Fruit fly (Drosophila melanogaster) whole organism, embryonic: ENCODE results near the gene CG43355.
A peak's percentile ranks its signal among the peaks of the same experiment; 100 is the strongest.

ENCODE experiments used
- Ada2b ChIP-seq: fragments of 200-800 bp; sonication (Bioruptor generic); IDR thresholded peaks from 2 replicates; pipeline ENCODE4 v1.3.6; 2022; ENCODE audit warnings: missing biosample characterization, missing genetic modification characterization
- Blimp-1 ChIP-seq: fragments of 200-800 bp; sonication (Bioruptor generic); optimal IDR thresholded peaks from 3 replicates; lab custom pipeline; 2018; ENCODE audit warnings: missing biosample characterization, missing genetic modification characterization, mild to moderate bottlenecking, moderate library complexity, missing genetic modification reagents
- CG10209 ChIP-seq: fragments of 200-800 bp; sonication (Bioruptor generic); optimal IDR thresholded peaks from 3 replicates; lab custom pipeline; 2017; ENCODE audit warnings: missing biosample characterization, mild to moderate bottlenecking, missing genetic modification characterization, missing genetic modification reagents
- CG10462 ChIP-seq: fragments of 200-800 bp; sonication (Bioruptor generic); optimal IDR thresholded peaks from 2 replicates; lab custom pipeline; 2016; ENCODE audit warnings: missing biosample characterization, missing genetic modification characterization
- CG12155 ChIP-seq: fragments of 200-800 bp; sonication (Bioruptor generic); optimal IDR thresholded peaks from 3 replicates; lab custom pipeline; 2016; ENCODE audit warnings: missing biosample characterization, missing genetic modification characterization
- CG13296 ChIP-seq: fragments of 200-800 bp; sonication (Bioruptor generic); optimal IDR thresholded peaks from 3 replicates; lab custom pipeline; 2018; ENCODE audit warnings: missing biosample characterization, mild to moderate bottlenecking, missing genetic modification characterization
- CG13624 ChIP-seq: fragments of 200-800 bp; sonication (Bioruptor generic); optimal IDR thresholded peaks from 2 replicates; lab custom pipeline; 2016; ENCODE audit warnings: missing biosample characterization, missing genetic modification characterization
- CG13775 ChIP-seq: fragments of 200-800 bp; sonication (Bioruptor generic); optimal IDR thresholded peaks from 3 replicates; lab custom pipeline; 2017; ENCODE audit warnings: missing biosample characterization, mild to moderate bottlenecking, missing genetic modification characterization
- CG14014 ChIP-seq: fragments of 200-800 bp; sonication (Bioruptor generic); IDR thresholded peaks from 2 replicates; pipeline ENCODE4 v1.3.6; 2022; ENCODE audit warnings: missing biosample characterization, missing genetic modification characterization
- CG15269 ChIP-seq: fragments of 200-800 bp; sonication (Bioruptor generic); optimal IDR thresholded peaks from 2 replicates; lab custom pipeline; 2018; ENCODE audit warnings: missing biosample characterization, mild to moderate bottlenecking, missing genetic modification characterization, moderate library complexity
- CG15514 ChIP-seq: fragments of 200-800 bp; sonication (Bioruptor generic); optimal IDR thresholded peaks from 3 replicates; lab custom pipeline; 2017; ENCODE audit warnings: missing biosample characterization, missing genetic modification characterization, mild to moderate bottlenecking, moderate library complexity, missing genetic modification reagents
- CG17328 ChIP-seq: fragments of 200-800 bp; sonication (Bioruptor generic); IDR thresholded peaks from 2 replicates; pipeline ENCODE4 v1.3.6; 2022; ENCODE audit warnings: missing biosample characterization, missing genetic modification characterization
- CG1792 ChIP-seq: fragments of 200-800 bp; sonication (Bioruptor generic); optimal IDR thresholded peaks from 2 replicates; lab custom pipeline; 2016; ENCODE audit warnings: missing biosample characterization, missing genetic modification characterization
- CG18011 ChIP-seq: fragments of 200-800 bp; sonication (Bioruptor generic); optimal IDR thresholded peaks from 2 replicates; lab custom pipeline; 2017; ENCODE audit warnings: missing biosample characterization, missing genetic modification characterization, mild to moderate bottlenecking, moderate library complexity, missing genotype
- CG2116 ChIP-seq: fragments of 200-800 bp; sonication (Bioruptor generic); optimal IDR thresholded peaks from 3 replicates; lab custom pipeline; 2018; ENCODE audit warnings: missing biosample characterization, mild to moderate bottlenecking, missing genetic modification characterization
- CG2678 ChIP-seq: fragments of 200-800 bp; sonication (Bioruptor generic); optimal IDR thresholded peaks from 3 replicates; lab custom pipeline; 2019; ENCODE audit warnings: missing biosample characterization, mild to moderate bottlenecking, missing genetic modification characterization, moderate library complexity
- CG4424 ChIP-seq: fragments of 200-800 bp; sonication (Bioruptor generic); optimal IDR thresholded peaks from 3 replicates; lab custom pipeline; 2016; ENCODE audit warnings: missing biosample characterization, missing genetic modification characterization
- CG5180 ChIP-seq: fragments of 200-800 bp; sonication (Bioruptor generic); optimal IDR thresholded peaks from 3 replicates; lab custom pipeline; 2017; ENCODE audit warnings: missing biosample characterization, missing genetic modification characterization, mild to moderate bottlenecking, moderate library complexity, missing genetic modification reagents
- CG6654 ChIP-seq: fragments of 200-800 bp; sonication (Bioruptor generic); optimal IDR thresholded peaks from 2 replicates; lab custom pipeline; 2017; ENCODE audit warnings: missing biosample characterization, mild to moderate bottlenecking, missing genetic modification characterization
- CG8765 ChIP-seq: fragments of 200-800 bp; sonication (Bioruptor generic); IDR thresholded peaks from 2 replicates; pipeline ENCODE4 v1.3.6; 2022; ENCODE audit warnings: missing biosample characterization, missing genetic modification characterization
- CG8924 ChIP-seq: fragments of 200-800 bp; optimal IDR thresholded peaks from 3 replicates; lab custom pipeline; 2019; ENCODE audit warnings: missing biosample characterization, mild to moderate bottlenecking, missing genetic modification characterization, moderate library complexity
- CG9876 ChIP-seq: fragments of 200-800 bp; sonication (Bioruptor generic); optimal IDR thresholded peaks from 2 replicates; lab custom pipeline; 2016; ENCODE audit warnings: missing biosample characterization, missing genetic modification characterization
- D19A ChIP-seq: fragments of 200-800 bp; optimal IDR thresholded peaks from 3 replicates; lab custom pipeline; 2019; ENCODE audit warnings: missing biosample characterization, mild to moderate bottlenecking, missing genetic modification characterization, moderate library complexity
- Dbx ChIP-seq: fragments of 200-800 bp; sonication (Bioruptor generic); IDR thresholded peaks from 3 replicates; pipeline ENCODE4 v1.3.6; 2022; ENCODE audit warnings: missing biosample characterization, missing genetic modification characterization
- Doc2 ChIP-seq: fragments of 200-800 bp; sonication (Bioruptor generic); IDR thresholded peaks from 2 replicates; pipeline ENCODE4 v1.3.6; 2022; ENCODE audit warnings: missing biosample characterization, missing genetic modification characterization
- Fer3 ChIP-seq: fragments of 200-800 bp; sonication (Bioruptor generic); optimal IDR thresholded peaks from 2 replicates; lab custom pipeline; 2018; ENCODE audit warnings: missing biosample characterization, mild to moderate bottlenecking, missing genetic modification characterization, moderate library complexity
- H15 ChIP-seq: fragments of 200-800 bp; sonication (Bioruptor generic); IDR thresholded peaks from 3 replicates; pipeline ENCODE4 v1.3.6; 2022; ENCODE audit warnings: missing biosample characterization, missing genetic modification characterization
- Lpt ChIP-seq: fragments of >200 bp; optimal IDR thresholded peaks from 2 replicates; lab custom pipeline; 2018; ENCODE audit warnings: missing biosample characterization, missing genetic modification characterization
- Med ChIP-seq: fragments of 200-800 bp; sonication (Bioruptor generic); peaks from one replicate; lab custom pipeline; 2016; ENCODE audit warnings: missing biosample characterization, missing genetic modification characterization, mild to moderate bottlenecking, inconsistent platforms, moderate library complexity
- Mes4 ChIP-seq: fragments of 200-800 bp; sonication (Bioruptor generic); optimal IDR thresholded peaks from 2 replicates; lab custom pipeline; 2016; ENCODE audit warnings: missing biosample characterization, missing genetic modification characterization
- Oli ChIP-seq: fragments of 200-800 bp; sonication (Bioruptor generic); optimal IDR thresholded peaks from 2 replicates; lab custom pipeline; 2018; ENCODE audit warnings: missing biosample characterization, mild to moderate bottlenecking, missing genetic modification characterization, moderate library complexity
- Ptx1 ChIP-seq: fragments of 200-800 bp; sonication (Bioruptor generic); IDR thresholded peaks from 2 replicates; pipeline ENCODE4 v1.3.6; 2022; ENCODE audit warnings: missing biosample characterization, missing genetic modification characterization
- Sry-β ChIP-seq: fragments of 200-800 bp; sonication (Bioruptor generic); optimal IDR thresholded peaks from 2 replicates; lab custom pipeline; 2018; ENCODE audit warnings: missing biosample characterization, mild to moderate bottlenecking, missing genetic modification characterization, moderate library complexity
- Sry-δ ChIP-seq: fragments of 200-800 bp; sonication (Bioruptor generic); optimal IDR thresholded peaks from 2 replicates; lab custom pipeline; 2016; ENCODE audit warnings: missing biosample characterization, missing genetic modification characterization
- abd-A ChIP-seq: fragments of 200-800 bp; sonication (Bioruptor generic); optimal IDR thresholded peaks from 3 replicates; lab custom pipeline; 2019; ENCODE audit warnings: missing biosample characterization, mild to moderate bottlenecking, missing genetic modification characterization, moderate library complexity
- ash1 ChIP-seq: fragments of 200-800 bp; sonication (Bioruptor generic); optimal IDR thresholded peaks from 2 replicates; lab custom pipeline; 2018; ENCODE audit warnings: missing biosample characterization, mild to moderate bottlenecking, missing genetic modification characterization
- chn ChIP-seq: fragments of 200-800 bp; sonication (Bioruptor generic); optimal IDR thresholded peaks from 2 replicates; lab custom pipeline; 2016; ENCODE audit warnings: missing biosample characterization, missing genetic modification characterization
- croc ChIP-seq: fragments of 200-800 bp; sonication (Bioruptor generic); conservative IDR thresholded peaks from 3 replicates; pipeline ENCODE4 v1.3.6; 2022; ENCODE audit warnings: missing biosample characterization, missing genetic modification characterization
- crol ChIP-seq: fragments of 200-800 bp; sonication (Bioruptor generic); IDR thresholded peaks from 2 replicates; pipeline ENCODE4 v1.3.6; 2022; ENCODE audit warnings: missing biosample characterization, missing genetic modification characterization
- fd102C ChIP-seq: fragments of 200-800 bp; sonication (Bioruptor generic); optimal IDR thresholded peaks from 2 replicates; lab custom pipeline; 2018; ENCODE audit warnings: missing biosample characterization, mild to moderate bottlenecking, missing genetic modification characterization, moderate library complexity
- fd64A ChIP-seq: fragments of 200-800 bp; sonication (Bioruptor generic); optimal IDR thresholded peaks from 3 replicates; lab custom pipeline; 2018; ENCODE audit warnings: missing biosample characterization, mild to moderate bottlenecking, missing genetic modification characterization
- gem ChIP-seq: fragments of 200-800 bp; sonication (Bioruptor generic); optimal IDR thresholded peaks from 2 replicates; lab custom pipeline; 2019; ENCODE audit warnings: missing biosample characterization, mild to moderate bottlenecking, missing genetic modification characterization, moderate library complexity
- grn ChIP-seq: fragments of 200-800 bp; sonication (Bioruptor generic); optimal IDR thresholded peaks from 3 replicates; lab custom pipeline; 2017; ENCODE audit warnings: missing biosample characterization, missing genetic modification characterization
- gt ChIP-seq: fragments of 200-800 bp; sonication (Bioruptor generic); IDR thresholded peaks from 2 replicates; pipeline ENCODE4 v1.3.6; 2022; ENCODE audit warnings: missing biosample characterization, missing genetic modification characterization
- hth ChIP-seq: fragments of >200 bp; optimal IDR thresholded peaks from 2 replicates; lab custom pipeline; 2017; ENCODE audit warnings: inconsistent platforms
- ind ChIP-seq: fragments of 200-800 bp; sonication (Bioruptor generic); optimal IDR thresholded peaks from 3 replicates; lab custom pipeline; 2016; ENCODE audit warnings: missing biosample characterization, missing genetic modification characterization
- lov ChIP-seq, 2 experiments: fragments of 200-800 bp in 1 of 2; fragments of >200 bp in 1 of 2; sonication (Bioruptor generic) in 1 of 2; IDR thresholded peaks in 1 of 2; optimal IDR thresholded peaks in 1 of 2; 2 replicates in 1 of 2; 3 replicates in 1 of 2; pipeline versions ENCODE4 v1.3.6 to Lab custom; 2017 to 2022; ENCODE audit warnings: missing biosample characterization in 1 of 2, missing genetic modification characterization in 1 of 2
- ssp ChIP-seq: fragments of 200-800 bp; sonication (Bioruptor generic); IDR thresholded peaks from 2 replicates; pipeline ENCODE4 v1.3.6; 2022; ENCODE audit warnings: missing biosample characterization, missing genetic modification characterization
- stc ChIP-seq: fragments of 200-800 bp; sonication (Bioruptor generic); IDR thresholded peaks from 2 replicates; pipeline ENCODE4 v1.3.6; 2022; ENCODE audit warnings: missing biosample characterization, missing genetic modification characterization
- tio ChIP-seq: fragments of 200-800 bp; sonication (Bioruptor generic); optimal IDR thresholded peaks from 2 replicates; lab custom pipeline; 2017; ENCODE audit warnings: missing biosample characterization, missing genetic modification characterization, inconsistent platforms
- tup ChIP-seq: fragments of 200-800 bp; sonication (Bioruptor generic); optimal IDR thresholded peaks from 2 replicates; lab custom pipeline; 2016; ENCODE audit warnings: missing biosample characterization, mild to moderate bottlenecking, missing genetic modification characterization, moderate library complexity
- unpg ChIP-seq: fragments of 200-800 bp; sonication (Bioruptor generic); optimal IDR thresholded peaks from 3 replicates; lab custom pipeline; 2018; ENCODE audit warnings: missing biosample characterization, mild to moderate bottlenecking, missing genetic modification characterization, moderate library complexity

CG43355 gene

dm6 chr2L:11469973-11470372 lies 14.5 kb upstream of the CG43355 start (continued):
- TF ChIP-seq CG10462 (GFP tag; lab: Kevin White, UChicago) (no peak), unpg (GFP tag; lab: Kevin White, UChicago) (peak; percentile 14), crol (GFP tag; lab: Robert Waterston, UW) (no peak), CG8765 (GFP tag; lab: Robert Waterston, UW) (no peak), CG15514 (no peak), CG6654 (no peak), abd-A (tag; lab: Kevin White, UChicago) (no peak), ash1 (GFP tag; lab: Kevin White, UChicago) (no peak), CG1792 (no peak), ind (GFP tag; lab: Kevin White, UChicago) (no peak), Sry-β (GFP tag; lab: Kevin White, UChicago) (no peak), lov (optimal IDR thresholded peaks at IDR 0.05; lab: Kevin White, UChicago) (no peak), lov (GFP tag; IDR thresholded peaks at IDR 0.05; lab: Robert Waterston, UW) (no peak), ssp (GFP tag; lab: Robert Waterston, UW) (no peak), CG2678 (tag; lab: Kevin White, UChicago) (no peak), CG15269 (tag; lab: Kevin White, UChicago) (no peak), CG10209 (GFP tag; lab: Kevin White, UChicago) (no peak), Oli (tag; lab: Kevin White, UChicago) (peak; percentile 2), Mes4 (no peak), CG13775 (GFP tag; lab: Kevin White, UChicago) (no peak), CG12155 (GFP tag; lab: Kevin White, UChicago) (no peak), CG8924 (tag; lab: Kevin White, UChicago) (peak; percentile 23), Dbx (GFP tag; lab: Robert Waterston, UW) (no peak), hth (lab: Kevin White, UChicago) (no peak), gem (peak; percentile 49), Blimp-1 (GFP tag; lab: Kevin White, UChicago) (peak; percentile 39), CG17328 (GFP tag; lab: Robert Waterston, UW) (no peak), fd102C (GFP tag; lab: Kevin White, UChicago) (no peak), grn (GFP tag; lab: Kevin White, UChicago) (no peak), Fer3 (tag; lab: Kevin White, UChicago) (no peak), tup (GFP tag; lab: Kevin White, UChicago) (no peak), CG13624 (GFP tag; lab: Kevin White, UChicago) (no peak), CG13296 (no peak), Ptx1 (GFP tag; lab: Robert Waterston, UW) (no peak), CG18011 (GFP tag; lab: Kevin White, UChicago) (no peak), gt (GFP tag; lab: Robert Waterston, UW) (no peak), CG4424 (peak; percentile 34), Med (no peak), Sry-δ (GFP tag; lab: Kevin White, UChicago) (no peak), Doc2 (GFP tag; lab: Robert Waterston, UW) (no peak), chn (GFP tag; lab: Kevin White, UChicago) (no peak), tio (no peak), D19A (peak; percentile 18), CG14014 (GFP tag; lab: Robert Waterston, UW) (no peak), CG2116 (GFP tag; lab: Kevin White, UChicago) (no peak), croc (no peak), Lpt (no peak), stc (GFP tag; lab: Robert Waterston, UW) (no peak), Ada2b (GFP tag; lab: Robert Waterston, UW) (no peak), fd64A (GFP tag; lab: Kevin White, UChicago) (no peak), CG9876 (GFP tag; lab: Kevin White, UChicago) (no peak), H15 (GFP tag; lab: Robert Waterston, UW) (no peak), CG5180 (no peak)
